Worm (Caenorhabditis elegans): ENCODE measurements around the gene F54C9.7.

Gene F54C9.7

DNA sequence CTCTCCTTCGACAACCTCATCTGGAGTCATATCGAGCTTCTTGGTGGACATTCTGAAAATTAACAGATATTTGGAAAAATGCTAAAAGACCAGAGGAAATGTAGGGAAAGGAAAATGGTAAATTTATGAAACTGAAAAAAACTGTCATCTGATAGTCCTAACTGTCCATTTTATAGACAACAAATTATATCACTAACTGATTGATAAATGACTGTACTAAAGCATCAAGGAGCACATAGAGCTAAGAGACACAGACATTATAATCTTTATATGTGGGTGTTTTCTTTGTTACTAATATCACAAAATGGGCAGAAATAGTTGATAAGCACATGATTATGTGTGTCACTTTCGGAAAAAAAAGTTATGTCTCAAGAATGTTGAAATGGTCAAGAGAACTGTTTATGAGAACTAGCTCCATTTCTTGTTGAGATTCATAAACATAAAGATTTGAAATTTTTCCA is 6.3 kb upstream of the F54C9.7 start, which contains the start of gene F54C9.3 (continued):
- TF ChIP-seq F52B5.7 (tag; optimal IDR thresholded peaks at IDR 0.05), result no peak
- peak; percentile 66 for TF ChIP-seq unc-62 (GFP tag; optimal IDR thresholded peaks at IDR 0.05)
- no peak for TF ChIP-seq Y79H2A.3 (GFP tag; conservative IDR thresholded peaks at IDR 0.05)
- no peak for TF ChIP-seq pbrm-1 (GFP tag; IDR thresholded peaks at IDR 0.05)
- TF ChIP-seq F22D6.2 (tag; optimal IDR thresholded peaks at IDR 0.05), result no peak
- no peak for TF ChIP-seq nhr-90 (tag; optimal IDR thresholded peaks at IDR 0.05)
- TF ChIP-seq ztf-18 (tag; optimal IDR thresholded peaks at IDR 0.05), result no peak
- TF ChIP-seq lin-40 (tag; optimal IDR thresholded peaks at IDR 0.05), result no peak
- no peak for TF ChIP-seq ccch-3 (GFP tag; optimal IDR thresholded peaks at IDR 0.05)
- no peak for TF ChIP-seq mes-4 (tag; optimal IDR thresholded peaks at IDR 0.05)
- TF ChIP-seq nhr-120 (GFP tag; IDR thresholded peaks at IDR 0.05), result no peak
- TF ChIP-seq ztf-25 (GFP tag; IDR thresholded peaks at IDR 0.05), result no peak
- TF ChIP-seq C17E4.6 (GFP tag; IDR thresholded peaks at IDR 0.05), result no peak
- TF ChIP-seq efl-1 (GFP tag; optimal IDR thresholded peaks at IDR 0.05), result no peak
- no peak for TF ChIP-seq B0336.3 (GFP tag; IDR thresholded peaks at IDR 0.05)
- TF ChIP-seq lin-35 (GFP tag; optimal IDR thresholded peaks at IDR 0.05), result no peak
- TF ChIP-seq hrde-1 (tag; optimal IDR thresholded peaks at IDR 0.05; ENCODE audit: borderline replicate concordance), result no peak
- TF ChIP-seq madf-8 (GFP tag; conservative IDR thresholded peaks at IDR 0.05), result no peak
- TF ChIP-seq Y53G8AR.9 (GFP tag; conservative IDR thresholded peaks at IDR 0.05), result no peak
- no peak for TF ChIP-seq T26A5.8 (tag; optimal IDR thresholded peaks at IDR 0.05)
- no peak for TF ChIP-seq madf-3 (GFP tag; IDR thresholded peaks at IDR 0.05)
- TF ChIP-seq cebp-1 (GFP tag; IDR thresholded peaks at IDR 0.05), result no peak; the same call in 1 of the 2 replicates
- peak; percentile 47 for TF ChIP-seq cebp-1 (tag; optimal IDR thresholded peaks at IDR 0.05)
- TF ChIP-seq chd-7 (tag; optimal IDR thresholded peaks at IDR 0.05), result no peak
- TF ChIP-seq him-1 (tag; optimal IDR thresholded peaks at IDR 0.05), result no peak
- TF ChIP-seq madf-10 (tag; optimal IDR thresholded peaks at IDR 0.05), result peak; percentile 12
- TF ChIP-seq lin-54 (GFP tag; optimal IDR thresholded peaks at IDR 0.05), result no peak
- TF ChIP-seq F23B12.7 (tag; optimal IDR thresholded peaks at IDR 0.05; ENCODE audit: insufficient read depth), result no peak
- no peak for TF ChIP-seq egrh-3 (GFP tag; IDR thresholded peaks at IDR 0.05)
- peak; percentile 7 for TF ChIP-seq ets-4 (GFP tag; optimal IDR thresholded peaks at IDR 0.05)
- no peak for TF ChIP-seq F57A8.1 (GFP tag; optimal IDR thresholded peaks at IDR 0.05)
- no peak for TF ChIP-seq K12H6.12 (tag; optimal IDR thresholded peaks at IDR 0.05)
- no peak for TF ChIP-seq snpc-4 (GFP tag; optimal IDR thresholded peaks at IDR 0.05)
- TF ChIP-seq snpc-4 (tag; optimal IDR thresholded peaks at IDR 0.05), result no peak
- no peak for TF ChIP-seq snpc-3.4 (tag; optimal IDR thresholded peaks at IDR 0.05)
- no peak for TF ChIP-seq ztf-6 (GFP tag; IDR thresholded peaks at IDR 0.05)
- no peak for TF ChIP-seq nhr-27 (tag; optimal IDR thresholded peaks at IDR 0.05)
- no peak for TF ChIP-seq aptf-2 (GFP tag; conservative IDR thresholded peaks at IDR 0.05)
- no peak for TF ChIP-seq B0035.1 (tag; optimal IDR thresholded peaks at IDR 0.05)
- TF ChIP-seq K11D2.4 (GFP tag; IDR thresholded peaks at IDR 0.05), result no peak
- no peak for TF ChIP-seq hlh-12 (tag; optimal IDR thresholded peaks at IDR 0.05)
- no peak for TF ChIP-seq dpl-1 (GFP tag; optimal IDR thresholded peaks at IDR 0.05)
- TF ChIP-seq cebp-2 (GFP tag; IDR thresholded peaks at IDR 0.05), result no peak

Measured in whole organism, young adult.